Fruit fly (Drosophila melanogaster) Kc167 (cell line): ENCODE results near the gene Cpr62Bc.

Experiments used
- Myc ChIP-seq: fragments of >200 bp; optimal IDR thresholded peaks from 2 replicates; lab custom pipeline; 2017; ENCODE audit warnings: missing external identifiers
- Sin3A ChIP-seq: fragments of >200 bp; optimal IDR thresholded peaks from 2 replicates; lab custom pipeline; 2018; ENCODE audit warnings: missing external identifiers
- h ChIP-seq: fragments of >200 bp; optimal IDR thresholded peaks from 3 replicates; lab custom pipeline; 2018; ENCODE audit warnings: missing external identifiers
- insv ChIP-seq: fragments of >200 bp; optimal IDR thresholded peaks from 3 replicates; lab custom pipeline; 2018; ENCODE audit warnings: missing external identifiers
- psq ChIP-seq: fragments of >200 bp; optimal IDR thresholded peaks from 2 replicates; lab custom pipeline; 2017; ENCODE audit warnings: missing external identifiers
- ttk ChIP-seq: sonication (Bioruptor generic); optimal IDR thresholded peaks from 2 replicates; lab custom pipeline; 2017; ENCODE audit warnings: missing external identifiers

Cpr62Bc gene

dm6 chr3L:1798649-1799048, 43.2 kb downstream of the Cpr62Bc start, which contains the start of gene Patj:
Gene Patj (plus strand): TSS chr3L:1798803.
- TF ChIP-seq Myc (lab: Kevin White, UChicago) (no peak), ttk (no peak), insv (no peak), h (lab: Kevin White, UChicago) (no peak), Sin3A (no peak), psq (lab: Kevin White, UChicago) (no peak)

DNA sequence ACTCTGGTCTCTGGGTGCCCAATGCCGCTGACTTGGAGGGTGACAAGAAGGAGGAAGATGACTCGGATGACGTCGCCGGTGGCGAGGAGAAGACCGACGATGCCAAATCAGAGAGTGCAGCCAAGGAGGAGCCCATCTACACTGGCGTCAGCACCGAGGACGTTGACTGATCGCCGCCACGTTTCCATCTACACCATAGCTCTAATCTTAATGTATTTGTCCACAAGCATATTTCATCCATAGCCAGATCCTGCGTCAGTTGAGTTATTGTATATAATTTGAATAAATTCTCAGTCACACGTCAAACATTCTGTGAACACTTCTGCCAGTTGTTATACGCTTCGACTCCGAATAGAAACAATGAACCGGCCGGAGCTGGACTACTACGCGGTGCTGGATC, 44.9 kb downstream of the Cpr62Bc start, which contains the start of gene CG12020:
Gene CG12020 (plus strand): TSS at position 301 of the 400 bp plus-strand sequence.
- TF ChIP-seq Sin3A: no peak
- TF ChIP-seq ttk: no peak

DNA sequence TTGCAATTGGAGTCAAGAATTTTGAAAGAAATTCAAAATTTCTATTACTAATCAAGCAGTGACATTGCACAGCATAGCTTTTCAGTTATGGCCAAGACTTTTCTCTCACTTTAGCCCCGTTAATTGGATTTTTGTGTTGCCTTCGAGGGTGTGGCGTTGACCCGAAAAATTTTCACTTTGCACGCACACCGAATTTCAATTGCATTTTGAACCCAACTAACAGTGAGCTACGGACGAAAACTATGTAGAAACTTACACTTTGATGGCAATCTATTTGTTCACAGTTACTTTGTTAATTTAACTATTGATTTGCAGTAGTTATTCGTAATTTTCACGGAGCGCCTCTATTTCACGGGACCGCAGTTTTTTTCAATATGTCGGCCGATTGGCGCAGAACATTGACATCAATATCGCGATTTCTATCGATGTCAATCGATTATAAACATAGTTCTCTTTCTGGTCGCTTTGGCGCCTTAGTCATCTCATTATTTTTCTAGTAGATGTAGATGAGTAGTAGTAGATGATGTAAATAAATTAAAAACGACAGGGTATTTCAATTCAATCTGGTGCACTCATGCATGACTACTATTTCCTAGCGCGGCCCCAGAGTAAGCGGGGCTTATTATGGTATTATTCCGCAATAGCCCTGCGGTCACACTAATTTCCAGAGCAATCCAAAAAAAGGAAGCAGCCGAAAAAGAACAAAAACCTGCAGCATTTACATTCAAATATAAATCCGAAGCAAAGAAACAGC, 46.8 kb downstream of the Cpr62Bc start, which contains the start of the genes alpha-Spec, dlt and Cdc37:
Gene alpha-Spec (minus strand): TSS at position 386 of the 754 bp plus-strand sequence.
Gene dlt (minus strand): TSS at position 386 of the 754 bp plus-strand sequence.
Gene Cdc37 (plus strand): TSS at position 450 of the 754 bp plus-strand sequence.
- no peak for TF ChIP-seq insv
- TF ChIP-seq psq (lab: Kevin White, UChicago): no peak
- no peak for TF ChIP-seq h (lab: Kevin White, UChicago)
- TF ChIP-seq ttk: no peak
- no peak for TF ChIP-seq Sin3A
- no peak for TF ChIP-seq Myc (lab: Kevin White, UChicago)

dm6 chr3L:1794164-1794942, 47.5 kb downstream of the Cpr62Bc start:
- TF ChIP-seq Sin3A (no peak), ttk (no peak), psq (lab: Kevin White, UChicago) (no peak), h (lab: Kevin White, UChicago) (no peak)
